Fruit fly (Drosophila melanogaster) whole organism, embryonic: ENCODE measurements around the gene Sf3b1.

Experiments
- B-H1 ChIP-seq: fragments of 200-800 bp; sonication (Bioruptor generic); IDR thresholded peaks from 3 replicates; pipeline ENCODE4 v1.3.6; 2022; ENCODE audit warnings: missing biosample characterization, missing genetic modification characterization
- Blimp-1 ChIP-seq: fragments of 200-800 bp; sonication (Bioruptor generic); optimal IDR thresholded peaks from 3 replicates; lab custom pipeline; 2018; ENCODE audit warnings: missing biosample characterization, missing genetic modification characterization, mild to moderate bottlenecking, moderate library complexity, missing genetic modification reagents
- CG10462 ChIP-seq: fragments of 200-800 bp; sonication (Bioruptor generic); optimal IDR thresholded peaks from 2 replicates; lab custom pipeline; 2016; ENCODE audit warnings: missing biosample characterization, missing genetic modification characterization
- CG10959 ChIP-seq: fragments of 200-800 bp; sonication (Bioruptor generic); IDR thresholded peaks from 2 replicates; pipeline ENCODE4 v1.3.6; 2022; ENCODE audit warnings: missing biosample characterization, missing genetic modification characterization
- CG10979 ChIP-seq: fragments of 200-800 bp; sonication (Bioruptor generic); optimal IDR thresholded peaks from 2 replicates; lab custom pipeline; 2018; ENCODE audit warnings: missing biosample characterization, mild to moderate bottlenecking, missing genetic modification characterization, moderate library complexity
- CG12769 ChIP-seq: fragments of 200-800 bp; sonication (Bioruptor generic); optimal IDR thresholded peaks from 2 replicates; lab custom pipeline; 2019; ENCODE audit warnings: missing biosample characterization, mild to moderate bottlenecking, missing genetic modification characterization, moderate library complexity
- CG14014 ChIP-seq: fragments of 200-800 bp; sonication (Bioruptor generic); IDR thresholded peaks from 2 replicates; pipeline ENCODE4 v1.3.6; 2022; ENCODE audit warnings: missing biosample characterization, missing genetic modification characterization
- CG15073 ChIP-seq: fragments of 200-800 bp; sonication (Bioruptor generic); optimal IDR thresholded peaks from 2 replicates; lab custom pipeline; 2016; ENCODE audit warnings: missing biosample characterization, missing genetic modification characterization
- CG1603 ChIP-seq: fragments of 200-800 bp; sonication (Bioruptor generic); optimal IDR thresholded peaks from 2 replicates; lab custom pipeline; 2019; ENCODE audit warnings: missing biosample characterization, mild to moderate bottlenecking, missing genetic modification characterization, moderate library complexity
- CG16779 ChIP-seq: fragments of 200-800 bp; sonication (Bioruptor generic); IDR thresholded peaks from 2 replicates; pipeline ENCODE4 v1.3.6; 2022; ENCODE audit warnings: missing biosample characterization, missing genetic modification characterization
- CG17802 ChIP-seq: fragments of 200-800 bp; sonication (Bioruptor generic); optimal IDR thresholded peaks from 2 replicates; lab custom pipeline; 2018; ENCODE audit warnings: missing biosample characterization, mild to moderate bottlenecking, missing genetic modification characterization, moderate library complexity
- CG30403 ChIP-seq: fragments of 200-800 bp; sonication (Bioruptor generic); optimal IDR thresholded peaks from 3 replicates; lab custom pipeline; 2016; ENCODE audit warnings: missing biosample characterization, missing genetic modification characterization
- CG3163 ChIP-seq: fragments of 200-800 bp; sonication (Bioruptor generic); optimal IDR thresholded peaks from 3 replicates; lab custom pipeline; 2016; ENCODE audit warnings: missing biosample characterization, missing genetic modification characterization
- CG3407 ChIP-seq: fragments of 200-800 bp; sonication (Bioruptor generic); optimal IDR thresholded peaks from 2 replicates; lab custom pipeline; 2018; ENCODE audit warnings: missing biosample characterization, mild to moderate bottlenecking, missing genetic modification characterization
- CG4404 ChIP-seq: fragments of 200-800 bp; sonication (Bioruptor generic); IDR thresholded peaks from 2 replicates; pipeline ENCODE4 v1.3.6; 2022; ENCODE audit warnings: missing biosample characterization, missing genetic modification characterization
- CG6765 ChIP-seq: fragments of 200-800 bp; sonication (Bioruptor generic); optimal IDR thresholded peaks from 3 replicates; lab custom pipeline; 2017; ENCODE audit warnings: missing biosample characterization, mild to moderate bottlenecking, missing genetic modification characterization
- CG7786 ChIP-seq: fragments of 200-800 bp; sonication (Bioruptor generic); optimal IDR thresholded peaks from 2 replicates; lab custom pipeline; 2016; ENCODE audit warnings: missing biosample characterization, missing genetic modification characterization
- CG7987 ChIP-seq: fragments of 200-800 bp; sonication (Bioruptor generic); optimal IDR thresholded peaks from 2 replicates; lab custom pipeline; 2018; ENCODE audit warnings: missing biosample characterization, mild to moderate bottlenecking, missing genetic modification characterization, moderate library complexity
- CG8944 ChIP-seq: fragments of 200-800 bp; sonication (Bioruptor generic); optimal IDR thresholded peaks from 3 replicates; lab custom pipeline; 2016; ENCODE audit warnings: missing biosample characterization, missing genetic modification characterization
- CHES-1-like ChIP-seq: fragments of 200-800 bp; sonication (Bioruptor generic); optimal IDR thresholded peaks from 2 replicates; lab custom pipeline; 2016; ENCODE audit warnings: missing biosample characterization, missing genetic modification characterization
- CTCF ChIP-seq: fragments of 200-800 bp; sonication (Bioruptor generic); optimal IDR thresholded peaks from 2 replicates; lab custom pipeline; 2017; ENCODE audit warnings: missing biosample characterization, mild to moderate bottlenecking, missing genetic modification characterization, moderate library complexity
- D ChIP-seq, 2 experiments: fragments of 200-800 bp in 1 of 2; fragments of >200 bp in 1 of 2; sonication (Bioruptor generic) in 1 of 2; optimal IDR thresholded peaks; 2 replicates in 1 of 2; 3 replicates in 1 of 2; lab custom pipeline; 2017; ENCODE audit warnings: mild to moderate bottlenecking in 1 of 2, missing biosample characterization in 1 of 2, missing genetic modification characterization in 1 of 2, missing genetic modification reagents in 1 of 2
- D19A ChIP-seq: fragments of 200-800 bp; optimal IDR thresholded peaks from 3 replicates; lab custom pipeline; 2019; ENCODE audit warnings: missing biosample characterization, mild to moderate bottlenecking, missing genetic modification characterization, moderate library complexity
- Dp ChIP-seq: fragments of 200-800 bp; sonication (Bioruptor generic); optimal IDR thresholded peaks from 2 replicates; lab custom pipeline; 2018; ENCODE audit warnings: missing biosample characterization, mild to moderate bottlenecking, missing genetic modification characterization, moderate library complexity
- Lpt ChIP-seq: fragments of >200 bp; optimal IDR thresholded peaks from 2 replicates; lab custom pipeline; 2018; ENCODE audit warnings: missing biosample characterization, missing genetic modification characterization
- MESR4 ChIP-seq: fragments of 200-800 bp; sonication (Bioruptor generic); optimal IDR thresholded peaks from 2 replicates; lab custom pipeline; 2018; ENCODE audit warnings: missing biosample characterization, mild to moderate bottlenecking, missing genetic modification characterization, moderate library complexity
- Six4 ChIP-seq: fragments of 200-800 bp; sonication (Bioruptor generic); optimal IDR thresholded peaks from 2 replicates; lab custom pipeline; 2016; ENCODE audit warnings: missing biosample characterization, missing genetic modification characterization
- Taf1 ChIP-seq: fragments of 200-800 bp; sonication (Bioruptor generic); IDR thresholded peaks from 2 replicates; pipeline ENCODE4 v1.3.6; 2022; ENCODE audit warnings: missing biosample characterization, missing genetic modification characterization
- Vsx1 ChIP-seq: fragments of 200-800 bp; sonication (Bioruptor generic); optimal IDR thresholded peaks from 2 replicates; lab custom pipeline; 2017; ENCODE audit warnings: missing biosample characterization, mild to moderate bottlenecking, missing genetic modification characterization, missing genetic modification reagents
- ato ChIP-seq: fragments of 200-800 bp; sonication (Bioruptor generic); IDR thresholded peaks from 2 replicates; pipeline ENCODE4 v1.3.6; 2022; ENCODE audit warnings: missing biosample characterization, missing genetic modification characterization; ENCODE audit not compliant: partially characterized antibody
- bcd ChIP-seq: fragments of 200-800 bp; sonication (Bioruptor generic); optimal IDR thresholded peaks from 2 replicates; lab custom pipeline; 2017; ENCODE audit warnings: missing biosample characterization, mild to moderate bottlenecking, missing genetic modification characterization
- bowl ChIP-seq: fragments of 200-800 bp; sonication (Bioruptor generic); IDR thresholded peaks from 2 replicates; pipeline ENCODE4 v1.3.6; 2022; ENCODE audit warnings: missing biosample characterization, missing genetic modification characterization
- cato ChIP-seq: fragments of 200-800 bp; sonication (Bioruptor generic); optimal IDR thresholded peaks from 2 replicates; lab custom pipeline; 2016; ENCODE audit warnings: missing biosample characterization, missing genetic modification characterization, borderline replicate concordance
- caup ChIP-seq: fragments of 200-800 bp; sonication (Bioruptor generic); optimal IDR thresholded peaks from 3 replicates; lab custom pipeline; 2017; ENCODE audit warnings: missing biosample characterization, mild to moderate bottlenecking, missing genetic modification characterization, moderate library complexity; ENCODE audit not compliant: severe bottlenecking
- cg ChIP-seq: fragments of 200-800 bp; sonication (Bioruptor generic); optimal IDR thresholded peaks from 3 replicates; lab custom pipeline; 2019; ENCODE audit warnings: missing biosample characterization, mild to moderate bottlenecking, missing genetic modification characterization, moderate library complexity
- chn ChIP-seq: fragments of 200-800 bp; sonication (Bioruptor generic); optimal IDR thresholded peaks from 2 replicates; lab custom pipeline; 2016; ENCODE audit warnings: missing biosample characterization, missing genetic modification characterization
- ci ChIP-seq: fragments of 200-800 bp; sonication (Bioruptor generic); IDR thresholded peaks from 3 replicates; pipeline ENCODE4 v1.3.6; 2022; ENCODE audit warnings: missing biosample characterization, missing genetic modification characterization
- dan ChIP-seq: fragments of 200-800 bp; sonication (Bioruptor generic); IDR thresholded peaks from 2 replicates; pipeline ENCODE4 v1.3.6; 2022; ENCODE audit warnings: missing biosample characterization, missing genetic modification characterization
- emc ChIP-seq: fragments of 200-800 bp; sonication (Bioruptor generic); optimal IDR thresholded peaks from 2 replicates; lab custom pipeline; 2016; ENCODE audit warnings: missing biosample characterization, missing genetic modification characterization
- grau ChIP-seq: fragments of 200-800 bp; optimal IDR thresholded peaks from 3 replicates; lab custom pipeline; 2019; ENCODE audit warnings: missing biosample characterization, mild to moderate bottlenecking, missing genetic modification characterization, moderate library complexity
- gsb ChIP-seq: fragments of 200-800 bp; sonication (Bioruptor generic); IDR thresholded peaks from 2 replicates; pipeline ENCODE4 v1.3.6; 2022; ENCODE audit warnings: missing biosample characterization, missing genetic modification characterization
- insv ChIP-seq, 2 experiments: fragments of 200-800 bp; sonication (Bioruptor generic); optimal IDR thresholded peaks; 3 replicates each; lab custom pipeline; 2016 to 2018; ENCODE audit warnings: missing biosample characterization in 2 of 2, missing genetic modification characterization in 2 of 2
- mam ChIP-seq: fragments of 200-800 bp; sonication (Bioruptor generic); optimal IDR thresholded peaks from 3 replicates; lab custom pipeline; 2016; ENCODE audit warnings: missing biosample characterization, missing genetic modification characterization
- nmo ChIP-seq: fragments of 200-800 bp; sonication (Bioruptor generic); optimal IDR thresholded peaks from 2 replicates; lab custom pipeline; 2018; ENCODE audit warnings: missing biosample characterization, mild to moderate bottlenecking, missing genetic modification characterization, moderate library complexity
- org-1 ChIP-seq: fragments of 200-800 bp; sonication (Bioruptor generic); optimal IDR thresholded peaks from 2 replicates; lab custom pipeline; 2017; ENCODE audit warnings: missing biosample characterization, missing genetic modification characterization
- otp ChIP-seq: fragments of 200-800 bp; sonication (Bioruptor generic); IDR thresholded peaks from 3 replicates; pipeline ENCODE4, ENCODE4 v1.3.6; 2022; ENCODE audit warnings: missing biosample characterization, missing genetic modification characterization
- pros ChIP-seq: fragments of 200-800 bp; sonication (Bioruptor generic); optimal IDR thresholded peaks from 3 replicates; lab custom pipeline; 2019; ENCODE audit warnings: missing biosample characterization, mild to moderate bottlenecking, missing genetic modification characterization, moderate library complexity
- sug ChIP-seq: fragments of 200-800 bp; optimal IDR thresholded peaks from 2 replicates; lab custom pipeline; 2019; ENCODE audit warnings: missing biosample characterization, mild to moderate bottlenecking, missing genetic modification characterization, moderate library complexity
- toy ChIP-seq: fragments of 200-800 bp; sonication (Bioruptor generic); IDR thresholded peaks from 2 replicates; pipeline ENCODE4 v1.3.6; 2022; ENCODE audit warnings: missing biosample characterization, missing genetic modification characterization
- wek ChIP-seq: fragments of 200-800 bp; sonication (Bioruptor generic); optimal IDR thresholded peaks from 3 replicates; lab custom pipeline; 2018; ENCODE audit warnings: missing biosample characterization, mild to moderate bottlenecking, missing genetic modification characterization, moderate library complexity

Gene Sf3b1

DNA sequence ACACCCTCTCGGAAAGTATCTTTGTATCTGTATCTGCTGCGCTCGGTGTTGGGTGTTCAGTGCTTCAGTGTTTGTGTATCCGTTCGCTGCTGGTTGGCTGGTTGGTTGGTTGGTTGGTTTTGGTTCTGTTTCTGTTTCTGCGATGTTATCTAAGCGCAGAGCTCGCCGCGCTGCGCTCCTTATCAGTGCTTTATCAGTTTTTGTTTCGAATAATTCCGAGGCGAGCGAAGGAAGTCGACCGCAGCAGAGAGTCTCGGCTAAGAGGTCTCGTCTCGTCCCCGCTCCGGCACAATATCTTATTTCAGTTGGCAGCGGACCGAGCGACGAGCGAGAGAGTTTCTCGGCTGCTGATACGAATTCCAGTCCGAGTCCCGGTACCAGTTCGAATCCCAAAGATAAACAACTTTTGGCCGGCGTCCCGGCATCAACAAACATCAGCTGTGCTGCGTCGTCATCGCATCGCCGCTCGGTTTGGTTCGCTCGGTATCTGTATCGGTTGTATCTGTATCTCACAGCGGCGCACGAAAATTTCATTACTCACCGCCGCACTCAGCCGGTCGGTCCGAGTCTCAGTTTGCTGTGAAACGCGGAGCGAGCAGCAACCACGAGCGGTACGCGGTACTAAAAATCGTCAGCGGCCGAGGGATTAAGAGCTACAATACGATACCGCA, 44.8 kb upstream of the Sf3b1 start (continued):
- TF ChIP-seq caup (GFP tag; lab: Kevin White, UChicago) (peak; percentile 22), CG4404 (GFP tag; lab: Robert Waterston, UW) (no peak), CG17802 (tag; lab: Kevin White, UChicago) (no peak), Dp (GFP tag; lab: Kevin White, UChicago) (no peak), Six4 (GFP tag; lab: Kevin White, UChicago) (no peak), Lpt (GFP tag; lab: Kevin White, UChicago) (no peak), CG3407 (GFP tag; lab: Kevin White, UChicago) (peak; percentile 27), CG7987 (peak; percentile 46), CG8944 (GFP tag; lab: Kevin White, UChicago) (no peak), cg (GFP tag; lab: Kevin White, UChicago) (peak; percentile 88), otp (GFP tag; lab: Robert Waterston, UW) (0 out of 3 replicates have a peak, but pooled peaks have one; percentile 33), cato (no peak), D (optimal IDR thresholded peaks at IDR 0.05; lab: Kevin White, UChicago) (no peak), D (GFP tag; optimal IDR thresholded peaks at IDR 0.05; lab: Kevin White, UChicago) (no peak), B-H1 (GFP tag; lab: Robert Waterston, UW) (no peak; the same call in 2 of the 3 replicates), MESR4 (GFP tag; lab: Kevin White, UChicago) (peak; percentile 15), CG15073 (GFP tag; lab: Kevin White, UChicago) (no peak), D19A (tag; lab: Kevin White, UChicago) (peak; percentile 41), chn (GFP tag; lab: Kevin White, UChicago) (peak; percentile 15), Vsx1 (GFP tag; lab: Kevin White, UChicago) (no peak), mam (no peak), CG12769 (tag; lab: Kevin White, UChicago) (peak; percentile 98), CG16779 (0 out of 2 replicates have a peak, but pooled peaks have one; percentile 19), ci (peak; percentile 78; the same call in 2 of the 3 replicates), toy (GFP tag; lab: Robert Waterston, UW) (no peak), CG7786 (no peak), ato (GFP tag; lab: Robert Waterston, UW) (no peak), CG10979 (tag; lab: Kevin White, UChicago) (peak; percentile 18), CHES-1-like (GFP tag; lab: Kevin White, UChicago) (peak; percentile 71), dan (GFP tag; lab: Robert Waterston, UW) (no peak), insv (GFP tag; optimal IDR thresholded peaks at IDR 0.05; lab: Kevin White, UChicago) (peak in 1 of 2 experiments; percentile 86), org-1 (no peak), nmo (no peak), CG10959 (no peak), bcd (GFP tag; lab: Kevin White, UChicago) (peak; percentile 77), pros (GFP tag; lab: Kevin White, UChicago) (peak; percentile 93), bowl (GFP tag; lab: Robert Waterston, UW) (no peak), Taf1 (GFP tag; lab: Robert Waterston, UW) (no peak), CG6765 (GFP tag; lab: Kevin White, UChicago) (peak; percentile 16), CG10462 (no peak), CG14014 (GFP tag; lab: Robert Waterston, UW) (no peak; the same call in 1 of the 2 replicates), CTCF (GFP tag; lab: Kevin White, UChicago) (peak; percentile 17), grau (tag; lab: Kevin White, UChicago) (peak; percentile 5), emc (GFP tag; lab: Kevin White, UChicago) (no peak), CG30403 (no peak), Blimp-1 (GFP tag; lab: Kevin White, UChicago) (peak; percentile 19), gsb (GFP tag; lab: Robert Waterston, UW) (no peak), wek (GFP tag; lab: Kevin White, UChicago) (peak; percentile 29), CG1603 (peak; percentile 45), CG3163 (GFP tag; lab: Kevin White, UChicago) (peak; percentile 22), sug (tag; lab: Kevin White, UChicago) (peak; percentile 60)
